Fruit fly (Drosophila melanogaster) whole organism, embryonic: ENCODE data around the gene CG6938.

Experiments used
- CG10654 ChIP-seq: fragments of 200-800 bp; sonication (Bioruptor generic); optimal IDR thresholded peaks from 2 replicates; lab custom pipeline; 2016; ENCODE audit warnings: missing biosample characterization, missing genetic modification characterization
- CG12299 ChIP-seq: fragments of 200-800 bp; sonication (Bioruptor generic); optimal IDR thresholded peaks from 2 replicates; lab custom pipeline; 2018; ENCODE audit warnings: missing biosample characterization, mild to moderate bottlenecking, missing genetic modification characterization
- CG34422 ChIP-seq: fragments of 200-800 bp; sonication (Bioruptor generic); IDR thresholded peaks from 3 replicates; pipeline ENCODE4 v1.3.6; 2022; ENCODE audit warnings: missing biosample characterization, missing genetic modification characterization
- CG9437 ChIP-seq: fragments of 200-800 bp; sonication (Bioruptor generic); optimal IDR thresholded peaks from 2 replicates; lab custom pipeline; 2018; ENCODE audit warnings: missing biosample characterization, mild to moderate bottlenecking, missing genetic modification characterization
- Hr39 ChIP-seq: fragments of >200 bp; optimal IDR thresholded peaks from 2 replicates; lab custom pipeline; 2017
- Meics ChIP-seq: fragments of 200-800 bp; sonication (Bioruptor generic); optimal IDR thresholded peaks from 2 replicates; lab custom pipeline; 2017; ENCODE audit warnings: missing biosample characterization, mild to moderate bottlenecking, missing genetic modification characterization
- Stat92E ChIP-seq, 3 experiments: fragments of >200 bp in 2 of 3; fragments of 200-800 bp in 1 of 3; sonication (Bioruptor generic) in 1 of 3; optimal IDR thresholded peaks; 2 replicates each; lab custom pipeline; 2017 to 2019; ENCODE audit warnings: missing biosample characterization in 3 of 3, missing genetic modification characterization in 3 of 3, mild to moderate bottlenecking in 1 of 3, moderate library complexity in 1 of 3
- pan ChIP-seq, 4 experiments: fragments of >200 bp in 3 of 4; fragments of 200-800 bp in 1 of 4; sonication (Bioruptor generic) in 1 of 4; optimal IDR thresholded peaks in 3 of 4; IDR thresholded peaks in 1 of 4; 2 replicates each; pipeline versions ENCODE4 v1.3.6 to Lab custom; 2017 to 2022; ENCODE audit warnings: missing biosample characterization in 2 of 4, missing genetic modification characterization in 2 of 4, mixed read lengths in 1 of 4
- sob ChIP-seq: fragments of 200-800 bp; sonication (Bioruptor generic); IDR thresholded peaks from 2 replicates; pipeline ENCODE4 v1.3.6; 2022; ENCODE audit warnings: missing biosample characterization, missing genetic modification characterization

dm6 chr3L:11966104-11966503, 18.6 kb upstream of the CG6938 start, which contains the start of gene prc:
- TF ChIP-seq Meics (GFP tag; lab: Kevin White, UChicago) (no peak), Hr39 (lab: Kevin White, UChicago) (no peak), Stat92E (GFP tag; optimal IDR thresholded peaks at IDR 0.05; lab: Kevin White, UChicago) (no peak), CG12299 (tag; lab: Kevin White, UChicago) (no peak), CG34422 (no peak), sob (no peak), CG10654 (GFP tag; lab: Kevin White, UChicago) (no peak), CG9437 (GFP tag; lab: Kevin White, UChicago) (no peak), pan (optimal IDR thresholded peaks at IDR 0.05; lab: Kevin White, UChicago) (no peak), pan (GFP tag; optimal IDR thresholded peaks at IDR 0.05 in 1 of 2, IDR thresholded peaks at IDR 0.05 in 1 of 2) (no peak)
